Worm (Caenorhabditis elegans): ENCODE results near the gene fbxc-7.
A peak's percentile ranks its signal among the peaks of the same experiment; 100 is the strongest.

The fbxc-7 gene

ce11 chrII:930871-931270, 23.9 kb upstream of the fbxc-7 start, which contains the start of gene fbxc-34:
TSS of gene fbxc-34 (plus strand) at chrII:931171.
- TF ChIP-seq hlh-1 (tag; optimal IDR thresholded peaks at IDR 0.05) = peak; percentile 33

ce11 chrII:932718-933117, 22.0 kb upstream of the fbxc-7 start, which contains the start of gene acs-15:
TSS of gene acs-15 (plus strand) at chrII:933018.
- no peak for TF ChIP-seq lsy-2 (tag; optimal IDR thresholded peaks at IDR 0.05)
- TF ChIP-seq hlh-1 (tag; optimal IDR thresholded peaks at IDR 0.05) = no peak
- TF ChIP-seq unc-120 (tag; optimal IDR thresholded peaks at IDR 0.05; ENCODE audit: poor library complexity, severe bottlenecking) = no peak
- no peak for TF ChIP-seq nhr-237 (tag; optimal IDR thresholded peaks at IDR 0.05)
- TF ChIP-seq cnd-1 (tag; optimal IDR thresholded peaks at IDR 0.05) = no peak
- no peak for TF ChIP-seq mab-5 (tag; optimal IDR thresholded peaks at IDR 0.05)
- no peak for TF ChIP-seq zip-8 (tag; optimal IDR thresholded peaks at IDR 0.05)
- TF ChIP-seq unc-39 (tag; optimal IDR thresholded peaks at IDR 0.05) = no peak
- TF ChIP-seq ztf-11 (tag; optimal IDR thresholded peaks at IDR 0.05) = no peak
- no peak for TF ChIP-seq blmp-1 (tag; optimal IDR thresholded peaks at IDR 0.05)

ce11 chrII:937265-937664, 17.5 kb upstream of the fbxc-7 start:
- TF ChIP-seq cnd-1 (tag; optimal IDR thresholded peaks at IDR 0.05) (peak; percentile 71), nhr-2 (tag; optimal IDR thresholded peaks at IDR 0.05) (peak; percentile 90), lin-32 (GFP tag; optimal IDR thresholded peaks at IDR 0.05) (peak; percentile 46), ces-1 (GFP tag; optimal IDR thresholded peaks at IDR 0.05) (no peak), zip-8 (tag; optimal IDR thresholded peaks at IDR 0.05) (peak; percentile 64), pha-4 (tag; optimal IDR thresholded peaks at IDR 0.05) (no peak), ceh-43 (GFP tag; optimal IDR thresholded peaks at IDR 0.05) (no peak), snpc-4 (tag; optimal IDR thresholded peaks at IDR 0.05) (no peak), nhr-237 (tag; optimal IDR thresholded peaks at IDR 0.05) (no peak), nhr-28 (tag; optimal IDR thresholded peaks at IDR 0.05) (no peak)

ce11 chrII:938549-938948, 16.2 kb upstream of the fbxc-7 start, which contains the start of gene R07C3.3:
TSS of gene R07C3.3 (plus strand) at chrII:938849.
- TF ChIP-seq blmp-1 (tag; optimal IDR thresholded peaks at IDR 0.05) (no peak), ztf-11 (tag; optimal IDR thresholded peaks at IDR 0.05) (no peak), nhr-237 (tag; optimal IDR thresholded peaks at IDR 0.05) (no peak), sem-2 (GFP tag; optimal IDR thresholded peaks at IDR 0.05) (no peak)

ce11 chrII:940779-941178, 13.9 kb upstream of the fbxc-7 start, which contains the start of gene fbxc-36:
TSS of gene fbxc-36 (plus strand) at chrII:940983.
- TF ChIP-seq nhr-2 (tag; optimal IDR thresholded peaks at IDR 0.05) = peak; percentile 60
- TF ChIP-seq cnd-1 (tag; optimal IDR thresholded peaks at IDR 0.05) = peak; percentile 14
- no peak for TF ChIP-seq M03D4.4 (tag; optimal IDR thresholded peaks at IDR 0.05)
- peak; percentile 12 for TF ChIP-seq ceh-39 (tag; optimal IDR thresholded peaks at IDR 0.05)
- TF ChIP-seq sptf-1 (tag; optimal IDR thresholded peaks at IDR 0.05) = peak; percentile 45
- peak; percentile 41 for TF ChIP-seq nhr-12 (tag; optimal IDR thresholded peaks at IDR 0.05)

- TF ChIP-seq ceh-39 (tag; optimal IDR thresholded peaks at IDR 0.05) (no peak), nhr-12 (tag; optimal IDR thresholded peaks at IDR 0.05) (no peak), elt-1 (tag; optimal IDR thresholded peaks at IDR 0.05; ENCODE audit: borderline replicate concordance, insufficient read depth) (no peak), hlh-1 (tag; optimal IDR thresholded peaks at IDR 0.05) (no peak), blmp-1 (tag; optimal IDR thresholded peaks at IDR 0.05) (no peak), drap-1 (GFP tag; optimal IDR thresholded peaks at IDR 0.05) (no peak), ceh-43 (GFP tag; optimal IDR thresholded peaks at IDR 0.05) (no peak), unc-120 (tag; optimal IDR thresholded peaks at IDR 0.05; ENCODE audit: poor library complexity, severe bottlenecking) (no peak), unc-39 (tag; optimal IDR thresholded peaks at IDR 0.05) (no peak), ceh-83 (GFP tag; optimal IDR thresholded peaks at IDR 0.05) (no peak), unc-62 (GFP tag; optimal IDR thresholded peaks at IDR 0.05) (no peak), nhr-237 (tag; optimal IDR thresholded peaks at IDR 0.05) (no peak), lin-32 (GFP tag; optimal IDR thresholded peaks at IDR 0.05) (no peak), bed-3 (GFP tag; optimal IDR thresholded peaks at IDR 0.05) (no peak)
Measured at ce11 chrII:943773-944172, 11.0 kb upstream of the fbxc-7 start, which contains the start of gene clec-43. TSS of gene clec-43 (plus strand) at chrII:944066.

- TF ChIP-seq zip-8 (tag; optimal IDR thresholded peaks at IDR 0.05) (no peak), ham-2 (GFP tag; optimal IDR thresholded peaks at IDR 0.05) (no peak), ceh-83 (GFP tag; optimal IDR thresholded peaks at IDR 0.05) (no peak), unc-120 (tag; optimal IDR thresholded peaks at IDR 0.05; ENCODE audit: poor library complexity, severe bottlenecking) (no peak), pha-4 (tag; optimal IDR thresholded peaks at IDR 0.05) (no peak), tbx-8 (GFP tag; optimal IDR thresholded peaks at IDR 0.05) (no peak), cnd-1 (tag; optimal IDR thresholded peaks at IDR 0.05) (no peak), bed-3 (GFP tag; optimal IDR thresholded peaks at IDR 0.05) (no peak)
Measured at ce11 chrII:948091-948490, 6.6 kb upstream of the fbxc-7 start, which contains the start of gene fbxc-32. TSS of gene fbxc-32 (minus strand) at chrII:948191.
